Worm (Caenorhabditis elegans) whole organism, young adult: ENCODE results near the gene Y44A6C.1.

ENCODE experiments used
- F57C9.4 ChIP-seq: sonication (generic microtip); optimal IDR thresholded peaks from 2 replicates; lab custom pipeline; 2017; ENCODE audit warnings: mild to moderate bottlenecking, missing genetic modification characterization, missing compliant biosample characterization
- ama-1 ChIP-seq, 3 experiments: fragments of 150-350 bp in 1 of 3; sonication (generic microtip) in 2 of 3; optimal IDR thresholded peaks; 2 replicates each; lab custom pipeline; 2014 to 2018; ENCODE audit warnings: missing biosample characterization in 2 of 3, missing genetic modification characterization in 2 of 3, missing genetic modification reagents in 2 of 3
- ceh-100 ChIP-seq: fragments of 200-800 bp; sonication (Bioruptor generic); IDR thresholded peaks from 2 replicates; pipeline ENCODE4 v1.3.6; 2022; ENCODE audit warnings: missing genetic modification reagents, missing genetic modification characterization, missing compliant biosample characterization
- nfya-2 ChIP-seq: fragments of 200-800 bp; sonication (Bioruptor generic); IDR thresholded peaks from 2 replicates; pipeline ENCODE4 v1.3.6; 2022; ENCODE audit warnings: missing genetic modification reagents, missing genetic modification characterization, missing compliant biosample characterization
- rpc-1 ChIP-seq, 2 experiments: fragments of 150-350 bp in 1 of 2; sonication (generic microtip) in 1 of 2; optimal IDR thresholded peaks; 2 replicates each; lab custom pipeline; 2014 to 2018; ENCODE audit warnings: missing biosample characterization in 1 of 2, missing genetic modification characterization in 1 of 2, missing genetic modification reagents in 1 of 2, missing genotype in 1 of 2

DNA sequence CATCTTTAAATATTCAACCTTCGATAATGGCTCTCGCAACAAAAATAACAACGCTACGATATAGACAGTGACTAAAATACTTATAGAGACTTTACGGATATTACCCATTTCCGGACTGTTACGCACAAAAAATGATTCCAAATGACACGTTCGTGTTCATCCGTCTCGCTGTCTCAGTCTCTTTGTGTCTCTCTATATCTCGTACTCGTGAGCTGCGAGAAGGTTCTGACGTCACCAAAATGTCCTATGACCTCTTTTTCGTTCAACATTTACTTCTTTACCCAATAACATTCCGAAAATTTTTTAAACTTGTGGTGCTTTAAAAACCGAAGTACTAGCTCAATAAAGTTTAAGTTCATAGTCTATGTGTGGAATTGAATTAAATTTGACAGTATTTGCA, 3.6 kb upstream of the Y44A6C.1 start:
- TF ChIP-seq ceh-100 (GFP tag; lab: Robert Waterston, UW): no peak
- no peak for TF ChIP-seq nfya-2
- TF ChIP-seq ama-1 (optimal IDR thresholded peaks at IDR 0.05; lab: Kevin White, UChicago): no peak
- no peak for TF ChIP-seq ama-1 (GFP tag; optimal IDR thresholded peaks at IDR 0.05; lab: Kevin White, UChicago)
- TF ChIP-seq rpc-1 (optimal IDR thresholded peaks at IDR 0.05; lab: Kevin White, UChicago): no peak
- TF ChIP-seq rpc-1 (tag; optimal IDR thresholded peaks at IDR 0.05; lab: Kevin White, UChicago): no peak
- TF ChIP-seq F57C9.4 (tag; lab: Kevin White, UChicago): no peak
